Worm (Caenorhabditis elegans) whole organism, L4 larva: ENCODE data around the gene timm-17B.1.

Experiments used
- D1046.2 ChIP-seq: fragments of 200-800 bp; sonication (Bioruptor generic); IDR thresholded peaks from 2 replicates; pipeline ENCODE4 v1.3.6; 2022; ENCODE audit warnings: missing genetic modification characterization, missing compliant biosample characterization
- F26F4.8 ChIP-seq: fragments of 200-800 bp; sonication (Bioruptor generic); conservative IDR thresholded peaks from 2 replicates; pipeline ENCODE4 v1.3.6; 2022; ENCODE audit warnings: missing genetic modification characterization, missing compliant biosample characterization
- F37D6.2 ChIP-seq: sonication (generic microtip); optimal IDR thresholded peaks from 2 replicates; lab custom pipeline; 2016; ENCODE audit warnings: mild to moderate bottlenecking, missing genetic modification characterization, missing compliant biosample characterization
- F49E8.2 ChIP-seq: sonication (generic microtip); optimal IDR thresholded peaks from 2 replicates; lab custom pipeline; 2016; ENCODE audit warnings: missing compliant biosample characterization, mild to moderate bottlenecking, missing genetic modification characterization, borderline replicate concordance
- Y75B8A.6 ChIP-seq: fragments of 200-800 bp; sonication (Bioruptor generic); IDR thresholded peaks from 2 replicates; pipeline ENCODE4 v1.3.6; 2022; ENCODE audit warnings: missing genetic modification reagents, missing genetic modification characterization, missing compliant biosample characterization
- ZK546.5 ChIP-seq, 2 experiments: sonication (generic microtip); optimal IDR thresholded peaks; 2 replicates each; lab custom pipeline; 2017; ENCODE audit warnings: missing biosample characterization in 2 of 2, missing genetic modification characterization in 2 of 2
- ceh-20 ChIP-seq: fragments of 200-800 bp; sonication (Bioruptor generic); IDR thresholded peaks from 2 replicates; pipeline ENCODE4 v1.3.6; 2022; ENCODE audit warnings: missing genetic modification reagents, missing genetic modification characterization, missing compliant biosample characterization
- ctbp-1 ChIP-seq: fragments of 200-800 bp; sonication (Bioruptor generic); IDR thresholded peaks from 2 replicates; pipeline ENCODE4 v1.3.6; 2022; ENCODE audit warnings: missing genetic modification reagents, missing genetic modification characterization, missing compliant biosample characterization
- daf-16 ChIP-seq, 3 experiments: sonication (generic microtip); optimal IDR thresholded peaks; 2 replicates each; lab custom pipeline; 2016 to 2017; ENCODE audit warnings: missing genetic modification characterization in 3 of 3, missing genetic modification reagents in 3 of 3, mild to moderate bottlenecking in 2 of 3, missing compliant biosample characterization in 2 of 3, missing biosample characterization in 1 of 3, moderate library complexity in 1 of 3
- daf-8 ChIP-seq: fragments of 200-800 bp; sonication (Bioruptor generic); IDR thresholded peaks from 2 replicates; pipeline ENCODE4 v1.3.6; 2022; ENCODE audit warnings: missing genetic modification characterization, missing compliant biosample characterization
- dmd-8 ChIP-seq: fragments of 200-800 bp; sonication (Bioruptor generic); IDR thresholded peaks from 2 replicates; pipeline ENCODE4 v1.3.6; 2022; ENCODE audit warnings: missing genetic modification characterization, missing compliant biosample characterization
- dmd-9 ChIP-seq: fragments of 200-800 bp; sonication (Bioruptor generic); IDR thresholded peaks from 2 replicates; pipeline ENCODE4 v1.3.6; 2022; ENCODE audit warnings: missing genetic modification reagents, missing genetic modification characterization, missing compliant biosample characterization
- dpl-1 ChIP-seq: fragments of 150-350 bp; optimal IDR thresholded peaks from 2 replicates; lab custom pipeline; 2014; ENCODE audit warnings: missing biosample characterization, missing genetic modification reagents, missing genetic modification characterization
- duxl-1 ChIP-seq: sonication (generic microtip); optimal IDR thresholded peaks from 2 replicates; lab custom pipeline; 2016; ENCODE audit warnings: mild to moderate bottlenecking, missing genetic modification characterization, moderate library complexity, missing compliant biosample characterization; ENCODE audit not compliant: poor library complexity
- dve-1 ChIP-seq: sonication (generic microtip); optimal IDR thresholded peaks from 2 replicates; lab custom pipeline; 2017; ENCODE audit warnings: antibody characterized with exemption, mild to moderate bottlenecking, missing genetic modification characterization, missing compliant biosample characterization; ENCODE audit not compliant: insufficient read depth
- egl-43 ChIP-seq: fragments of 200-800 bp; sonication (Bioruptor generic); IDR thresholded peaks from 2 replicates; pipeline ENCODE4 v1.3.6; 2022; ENCODE audit warnings: missing genetic modification reagents, missing genetic modification characterization, missing compliant biosample characterization
- hif-1 ChIP-seq, 2 experiments: sonication (generic microtip); optimal IDR thresholded peaks; 2 replicates each; lab custom pipeline; 2016 to 2017; ENCODE audit warnings: missing compliant biosample characterization in 2 of 2, missing genetic modification characterization in 2 of 2, missing genetic modification reagents in 2 of 2, missing genotype in 2 of 2, mild to moderate bottlenecking in 1 of 2
- hlh-11 ChIP-seq: fragments of 200-800 bp; sonication (Bioruptor generic); optimal IDR thresholded peaks from 2 replicates; lab custom pipeline; 2018; ENCODE audit warnings: mild to moderate bottlenecking, missing genetic modification characterization, missing compliant biosample characterization
- hmg-1.1 ChIP-seq: fragments of 200-800 bp; sonication (Bioruptor generic); IDR thresholded peaks from 2 replicates; pipeline ENCODE4 v1.3.6; 2022; ENCODE audit warnings: missing genetic modification reagents, missing genetic modification characterization, missing compliant biosample characterization
- lin-1 ChIP-seq: fragments of 200-800 bp; sonication (Bioruptor generic); IDR thresholded peaks from 2 replicates; pipeline ENCODE4 v1.3.6; 2022; ENCODE audit warnings: missing genetic modification reagents, missing genetic modification characterization, missing compliant biosample characterization
- lin-15B ChIP-seq: fragments of 150-350 bp; sonication (generic microtip); optimal IDR thresholded peaks from 3 replicates; lab custom pipeline; 2014; ENCODE audit warnings: missing biosample characterization, missing genetic modification characterization
- lin-38 ChIP-seq: fragments of 200-800 bp; sonication (Bioruptor generic); IDR thresholded peaks from 2 replicates; pipeline ENCODE4 v1.3.6; 2022; ENCODE audit warnings: missing genetic modification reagents, missing genetic modification characterization, missing compliant biosample characterization
- lir-3 ChIP-seq: sonication (generic microtip); optimal IDR thresholded peaks from 2 replicates; lab custom pipeline; 2016; ENCODE audit warnings: mild to moderate bottlenecking, missing genetic modification characterization, missing compliant biosample characterization
- madf-5 ChIP-seq, 2 experiments: fragments of 200-800 bp; sonication (Bioruptor generic); IDR thresholded peaks; 2 replicates each; pipeline ENCODE4 v1.3.6; 2022; ENCODE audit warnings: missing compliant biosample characterization in 2 of 2, missing genetic modification characterization in 2 of 2
- mep-1 ChIP-seq: fragments of 150-350 bp; sonication (generic microtip); optimal IDR thresholded peaks from 3 replicates; lab custom pipeline; 2014; ENCODE audit warnings: missing biosample characterization, missing genetic modification characterization
- mes-2 ChIP-seq: sonication (generic microtip); optimal IDR thresholded peaks from 2 replicates; lab custom pipeline; 2016; ENCODE audit warnings: missing genotype, mild to moderate bottlenecking, missing genetic modification characterization, missing compliant biosample characterization; ENCODE audit not compliant: poor library complexity, severe bottlenecking
- mxl-2 ChIP-seq: fragments of 200-800 bp; sonication (Bioruptor generic); conservative IDR thresholded peaks from 2 replicates; pipeline ENCODE4 v1.3.6; 2022; ENCODE audit warnings: missing genetic modification reagents, missing genetic modification characterization, missing compliant biosample characterization
- nhr-102 ChIP-seq: sonication (generic microtip); optimal IDR thresholded peaks from 2 replicates; lab custom pipeline; 2016; ENCODE audit warnings: mild to moderate bottlenecking, missing genetic modification characterization, moderate library complexity, missing compliant biosample characterization
- nhr-11 ChIP-seq: fragments of 150-350 bp; optimal IDR thresholded peaks from 2 replicates; lab custom pipeline; 2014; ENCODE audit warnings: missing biosample characterization, missing genetic modification characterization
- nhr-28 ChIP-seq: fragments of 150-350 bp; optimal IDR thresholded peaks from 2 replicates; lab custom pipeline; 2014; ENCODE audit warnings: missing biosample characterization, missing genetic modification characterization
- nhr-41 ChIP-seq: fragments of 200-800 bp; sonication (Bioruptor generic); IDR thresholded peaks from 2 replicates; pipeline ENCODE4 v1.3.6; 2022; ENCODE audit warnings: missing genetic modification reagents, missing genetic modification characterization, missing compliant biosample characterization
- nhr-42 ChIP-seq: fragments of 200-800 bp; sonication (Bioruptor generic); IDR thresholded peaks from 2 replicates; pipeline ENCODE4 v1.3.6; 2022; ENCODE audit warnings: missing genetic modification characterization, missing compliant biosample characterization
- nhr-48 ChIP-seq: sonication (generic microtip); optimal IDR thresholded peaks from 2 replicates; lab custom pipeline; 2016; ENCODE audit warnings: mild to moderate bottlenecking, missing genetic modification characterization, missing compliant biosample characterization
- nhr-77 ChIP-seq: fragments of 150-350 bp; optimal IDR thresholded peaks from 2 replicates; lab custom pipeline; 2014; ENCODE audit warnings: missing biosample characterization, missing genetic modification characterization
- saeg-2 ChIP-seq: fragments of 200-800 bp; sonication (Bioruptor generic); IDR thresholded peaks from 2 replicates; pipeline ENCODE4 v1.3.6; 2022; ENCODE audit warnings: missing genetic modification reagents, missing genetic modification characterization, missing compliant biosample characterization
- spr-1 ChIP-seq: sonication (generic microtip); optimal IDR thresholded peaks from 2 replicates; lab custom pipeline; 2016; ENCODE audit warnings: mild to moderate bottlenecking, missing genetic modification characterization, missing compliant biosample characterization
- spr-3 ChIP-seq: fragments of 200-800 bp; sonication (Bioruptor generic); optimal IDR thresholded peaks from 2 replicates; lab custom pipeline; 2018; ENCODE audit warnings: mild to moderate bottlenecking, missing genetic modification characterization, missing compliant biosample characterization
- tag-97 ChIP-seq: fragments of 200-800 bp; sonication (Bioruptor generic); IDR thresholded peaks from 2 replicates; pipeline ENCODE4 v1.3.6; 2022; ENCODE audit warnings: missing genetic modification characterization, missing compliant biosample characterization
- tra-1 ChIP-seq: fragments of 200-800 bp; sonication (Bioruptor generic); IDR thresholded peaks from 2 replicates; pipeline ENCODE4 v1.3.6; 2022; ENCODE audit warnings: missing genetic modification reagents, missing genetic modification characterization, missing compliant biosample characterization
- unc-130 ChIP-seq: sonication (generic microtip); optimal IDR thresholded peaks from 2 replicates; lab custom pipeline; 2016; ENCODE audit warnings: missing genetic modification reagents, missing genetic modification characterization, missing compliant biosample characterization
- vab-7 ChIP-seq: fragments of 200-800 bp; sonication (Bioruptor generic); IDR thresholded peaks from 2 replicates; pipeline ENCODE4 v1.3.6; 2022; ENCODE audit warnings: missing genetic modification reagents, missing genetic modification characterization, missing compliant biosample characterization
- zfp-2 ChIP-seq: sonication (generic microtip); optimal IDR thresholded peaks from 2 replicates; lab custom pipeline; 2016; ENCODE audit warnings: mild to moderate bottlenecking, missing genetic modification characterization, missing compliant biosample characterization
- zfp-3 ChIP-seq: fragments of 200-800 bp; sonication (Bioruptor generic); conservative IDR thresholded peaks from 2 replicates; pipeline ENCODE4 v1.3.6; 2022; ENCODE audit warnings: missing genetic modification reagents, missing genetic modification characterization, missing compliant biosample characterization
- zip-11 ChIP-seq: fragments of 200-800 bp; sonication (Bioruptor generic); IDR thresholded peaks from 2 replicates; pipeline ENCODE4 v1.3.6; 2022; ENCODE audit warnings: missing genetic modification characterization, missing compliant biosample characterization
- zip-2 ChIP-seq: fragments of 150-350 bp; optimal IDR thresholded peaks from 2 replicates; lab custom pipeline; 2014; ENCODE audit warnings: missing biosample characterization, missing genetic modification characterization

The timm-17B.1 gene

ce11 chrIV:4727935-4728334 lies 17.4 kb downstream of the timm-17B.1 start (continued):
- TF ChIP-seq vab-7 (GFP tag; lab: Robert Waterston, UW) = peak; percentile 100
- TF ChIP-seq daf-8 (GFP tag; lab: Robert Waterston, UW) = peak; percentile 99
- peak; percentile 82; the same call in 1 of the 2 replicates for TF ChIP-seq dmd-8 (GFP tag; lab: Robert Waterston, UW)
- TF ChIP-seq nhr-48 (tag; lab: Kevin White, UChicago) = peak; percentile 84
- TF ChIP-seq nhr-41 (GFP tag; lab: Robert Waterston, UW) = peak; percentile 95
- TF ChIP-seq hlh-11 (tag; lab: Kevin White, UChicago) = peak; percentile 92
- TF ChIP-seq lin-1 (GFP tag; lab: Robert Waterston, UW) = peak; percentile 98
- TF ChIP-seq unc-130 (GFP tag; lab: Kevin White, UChicago) = peak; percentile 86
- TF ChIP-seq lir-3 (tag; lab: Kevin White, UChicago) = peak; percentile 60
- TF ChIP-seq dmd-9 (GFP tag; lab: Robert Waterston, UW) = peak; percentile 100
- TF ChIP-seq duxl-1 = peak; percentile 70
- peak; percentile 29 for TF ChIP-seq zip-2 (tag; lab: Kevin White, UChicago)
- peak; percentile 62 for TF ChIP-seq lin-15B (tag; lab: Kevin White, UChicago)
- peak; percentile 93 to 100 for TF ChIP-seq madf-5 (GFP tag; IDR thresholded peaks at IDR 0.05; lab: Robert Waterston, UW)
- TF ChIP-seq ceh-20 (GFP tag; lab: Robert Waterston, UW) = peak; percentile 100
- TF ChIP-seq nhr-42 (GFP tag; lab: Robert Waterston, UW) = peak; percentile 100
- TF ChIP-seq zfp-3 (GFP tag; lab: Robert Waterston, UW) = peak; percentile 100
- TF ChIP-seq lin-38 (GFP tag; lab: Robert Waterston, UW) = peak; percentile 100
- peak; percentile 99 for TF ChIP-seq Y75B8A.6 (GFP tag; lab: Robert Waterston, UW)
- TF ChIP-seq zfp-2 (tag; lab: Kevin White, UChicago) = peak; percentile 90
- TF ChIP-seq spr-1 (tag; lab: Kevin White, UChicago) = peak; percentile 88
- peak; percentile 96 for TF ChIP-seq nhr-102 (tag; lab: Kevin White, UChicago)
- peak; percentile 100 for TF ChIP-seq tra-1
- TF ChIP-seq nhr-28 (tag; lab: Kevin White, UChicago) = peak; percentile 41
- TF ChIP-seq nhr-11 = peak; percentile 72
- TF ChIP-seq mxl-2 (GFP tag; lab: Robert Waterston, UW) = peak; percentile 95
- TF ChIP-seq ctbp-1 = peak; percentile 99
- peak; percentile 70 for TF ChIP-seq spr-3 (GFP tag; lab: Kevin White, UChicago)
- peak; percentile 92 for TF ChIP-seq mes-2 (tag; lab: Kevin White, UChicago)

DNA sequence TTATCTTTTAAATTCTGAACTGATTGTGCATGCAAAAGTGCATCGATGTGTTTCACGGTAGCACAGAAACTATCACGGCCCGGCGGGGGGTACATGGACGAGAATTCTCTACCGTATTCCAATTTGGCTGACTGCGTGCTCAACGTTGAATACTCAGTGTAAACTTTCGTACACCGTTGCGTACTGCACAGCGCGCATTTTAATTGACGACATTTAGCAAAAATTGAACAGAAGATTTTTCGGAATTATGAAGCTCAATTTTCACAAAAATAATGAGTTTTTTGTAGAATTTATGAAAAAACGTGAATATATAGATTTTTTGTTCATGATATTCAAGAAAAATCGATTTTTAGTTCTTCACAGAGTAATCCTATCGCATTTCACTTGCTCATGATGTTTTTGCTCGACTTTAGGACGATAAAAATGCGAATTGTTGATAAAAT lies 19.8 kb downstream of the timm-17B.1 start:
- TF ChIP-seq nhr-42 (GFP tag; lab: Robert Waterston, UW) = peak; percentile 100
- TF ChIP-seq daf-8 (GFP tag; lab: Robert Waterston, UW) = peak; percentile 100
- peak; percentile 89 for TF ChIP-seq spr-1 (tag; lab: Kevin White, UChicago)
- peak; percentile 68 to 78 for TF ChIP-seq hif-1 (tag; optimal IDR thresholded peaks at IDR 0.05; lab: Kevin White, UChicago)
- TF ChIP-seq nhr-102 (tag; lab: Kevin White, UChicago) = peak; percentile 96
- peak; percentile 91 for TF ChIP-seq F37D6.2
- TF ChIP-seq egl-43 = peak; percentile 99
- TF ChIP-seq nhr-41 (GFP tag; lab: Robert Waterston, UW) = peak; percentile 99
- TF ChIP-seq dve-1 = peak; percentile 62
- TF ChIP-seq F26F4.8 (GFP tag; lab: Robert Waterston, UW) = 0 out of 2 replicates have a peak, but pooled peaks have one; percentile 53
- peak; percentile 100 for TF ChIP-seq hmg-1.1
- TF ChIP-seq nhr-48 (tag; lab: Kevin White, UChicago) = peak; percentile 84
- peak; percentile 100 for TF ChIP-seq zfp-3 (GFP tag; lab: Robert Waterston, UW)
- TF ChIP-seq saeg-2 (GFP tag; lab: Robert Waterston, UW) = peak; percentile 100
- peak; percentile 59 for TF ChIP-seq nhr-77
- peak; percentile 67 for TF ChIP-seq dpl-1
- TF ChIP-seq ctbp-1 = peak; percentile 99
- peak; percentile 95 to 100 for TF ChIP-seq madf-5 (GFP tag; IDR thresholded peaks at IDR 0.05; lab: Robert Waterston, UW)
- peak; percentile 100 for TF ChIP-seq ceh-20 (GFP tag; lab: Robert Waterston, UW)
- peak; percentile 22 to 30 for TF ChIP-seq daf-16 (GFP tag; optimal IDR thresholded peaks at IDR 0.05; lab: Kevin White, UChicago)
- TF ChIP-seq daf-16 (tag; optimal IDR thresholded peaks at IDR 0.05; lab: Kevin White, UChicago) = peak; percentile 16
- TF ChIP-seq F49E8.2 (tag; lab: Kevin White, UChicago) = peak; percentile 49
- TF ChIP-seq dmd-8 (GFP tag; lab: Robert Waterston, UW) = peak; percentile 81
- TF ChIP-seq tag-97 = peak; percentile 99
- TF ChIP-seq mes-2 (tag; lab: Kevin White, UChicago) = peak; percentile 80
- 0 out of 2 replicates have a peak, but pooled peaks have one; percentile 72 for TF ChIP-seq zip-11 (GFP tag; lab: Robert Waterston, UW)
- TF ChIP-seq vab-7 (GFP tag; lab: Robert Waterston, UW) = peak; percentile 100
- peak; percentile 99 for TF ChIP-seq D1046.2 (GFP tag; lab: Robert Waterston, UW)
- TF ChIP-seq ZK546.5 (tag; optimal IDR thresholded peaks at IDR 0.05; lab: Kevin White, UChicago) = peak in 1 of 2 experiments; percentile 38
- peak; percentile 68 for TF ChIP-seq mep-1
